Worm (Caenorhabditis elegans): ENCODE measurements around the gene ets-9.

ce11 chrX:4248417-4248816 is 31.1 kb upstream of the ets-9 start:
- TF ChIP-seq tbx-11 (GFP tag; IDR thresholded peaks at IDR 0.05) (no peak), ama-1 (optimal IDR thresholded peaks at IDR 0.05) (no peak), ceh-13 (GFP tag; optimal IDR thresholded peaks at IDR 0.05) (no peak), ets-7 (tag; optimal IDR thresholded peaks at IDR 0.05) (no peak), B0310.2 (tag; optimal IDR thresholded peaks at IDR 0.05) (no peak), F13C5.2 (tag; optimal IDR thresholded peaks at IDR 0.05) (no peak), pes-1 (GFP tag; IDR thresholded peaks at IDR 0.05) (no peak), scrt-1 (GFP tag; IDR thresholded peaks at IDR 0.05) (no peak), hmbx-1 (tag; optimal IDR thresholded peaks at IDR 0.05) (no peak), ceh-36 (tag; optimal IDR thresholded peaks at IDR 0.05) (no peak), flt-1 (GFP tag; IDR thresholded peaks at IDR 0.05) (no peak)
